Worm (Caenorhabditis elegans) whole organism, L1 larva: ENCODE measurements around the gene meg-2.

Experiments used
- lin-13 ChIP-seq: fragments of 150-350 bp; optimal IDR thresholded peaks from 2 replicates; lab custom pipeline; 2014; ENCODE audit warnings: missing biosample characterization, missing genetic modification reagents, missing genetic modification characterization
- lin-39 ChIP-seq: fragments of 150-350 bp; optimal IDR thresholded peaks from 2 replicates; lab custom pipeline; 2014; ENCODE audit warnings: missing biosample characterization, missing genetic modification reagents, missing genetic modification characterization
- nhr-12 ChIP-seq: sonication (generic microtip); optimal IDR thresholded peaks from 2 replicates; lab custom pipeline; 2017; ENCODE audit warnings: missing biosample characterization, missing genetic modification characterization
- nhr-237 ChIP-seq: fragments of 150-350 bp; optimal IDR thresholded peaks from 2 replicates; lab custom pipeline; 2014; ENCODE audit warnings: missing biosample characterization, missing genetic modification characterization
- nhr-71 ChIP-seq: sonication (generic microtip); optimal IDR thresholded peaks from 2 replicates; lab custom pipeline; 2016; ENCODE audit warnings: mild to moderate bottlenecking, missing genetic modification characterization, moderate library complexity, missing compliant biosample characterization
- snpc-4 ChIP-seq: fragments of 150-350 bp; optimal IDR thresholded peaks from 2 replicates; lab custom pipeline; 2014; ENCODE audit warnings: missing biosample characterization, missing genetic modification characterization
- tbx-2 ChIP-seq: sonication (generic microtip); optimal IDR thresholded peaks from 2 replicates; lab custom pipeline; 2016; ENCODE audit warnings: missing genetic modification characterization, missing compliant biosample characterization
- unc-130 ChIP-seq: fragments of 150-350 bp; optimal IDR thresholded peaks from 2 replicates; lab custom pipeline; 2017; ENCODE audit warnings: missing biosample characterization, missing genetic modification characterization, inconsistent platforms
- unc-30 ChIP-seq: sonication (generic microtip); optimal IDR thresholded peaks from 2 replicates; lab custom pipeline; 2017; ENCODE audit warnings: missing biosample characterization, missing genetic modification characterization
- ztf-4 ChIP-seq: fragments of 150-350 bp; optimal IDR thresholded peaks from 2 replicates; lab custom pipeline; 2014; ENCODE audit warnings: missing biosample characterization, missing genetic modification characterization

ce11 chrX:13884157-13884556, 41.8 kb downstream of the meg-2 start:
- TF ChIP-seq ztf-4 (no peak), unc-30 (tag; lab: Kevin White, UChicago) (no peak), nhr-71 (no peak), lin-13 (no peak), unc-130 (no peak), nhr-12 (tag; lab: Kevin White, UChicago) (no peak), lin-39 (tag; lab: Kevin White, UChicago) (no peak), nhr-237 (tag; lab: Kevin White, UChicago) (no peak), tbx-2 (no peak), snpc-4 (tag; lab: Kevin White, UChicago) (no peak)
